Fruit fly (Drosophila melanogaster) whole organism, wandering third instar larva: Measurements from ENCODE around the gene CG2909.

Experiments
- Abd-B ChIP-seq: fragments of >200 bp; optimal IDR thresholded peaks from 2 replicates; lab custom pipeline; 2017; ENCODE audit warnings: missing biosample characterization, missing genetic modification characterization
- CG32264 ChIP-seq: fragments of 200-800 bp; sonication (Bioruptor generic); optimal IDR thresholded peaks from 2 replicates; lab custom pipeline; 2016; ENCODE audit warnings: missing biosample characterization, missing genetic modification characterization
- CG9705 ChIP-seq: fragments of 200-800 bp; sonication (Bioruptor generic); optimal IDR thresholded peaks from 2 replicates; lab custom pipeline; 2018; ENCODE audit warnings: missing biosample characterization, mild to moderate bottlenecking, missing genetic modification characterization
- CrebA ChIP-seq: fragments of 200-800 bp; sonication (Bioruptor generic); optimal IDR thresholded peaks from 2 replicates; lab custom pipeline; 2016; ENCODE audit warnings: missing biosample characterization, mild to moderate bottlenecking, missing genetic modification characterization, borderline replicate concordance
- Dfd ChIP-seq: fragments of >200 bp; optimal IDR thresholded peaks from 2 replicates; lab custom pipeline; 2017; ENCODE audit warnings: missing biosample characterization, missing genetic modification characterization
- Dif ChIP-seq: fragments of 200-275, 200-300 bp; sonication (Bioruptor generic); optimal IDR thresholded peaks from 2 replicates; lab custom pipeline; 2018; ENCODE audit warnings: missing biosample characterization, missing genetic modification characterization; ENCODE audit not compliant: partially characterized antibody
- GATAd ChIP-seq: sonication (Bioruptor generic); optimal IDR thresholded peaks from 2 replicates; lab custom pipeline; 2016; ENCODE audit warnings: missing biosample characterization, missing genetic modification characterization
- HLH106 ChIP-seq: fragments of 200-800 bp; optimal IDR thresholded peaks from 3 replicates; lab custom pipeline; 2019; ENCODE audit warnings: missing biosample characterization, mild to moderate bottlenecking, missing genetic modification characterization, moderate library complexity
- Hnf4 ChIP-seq: fragments of 200-800 bp; sonication (Bioruptor generic); optimal IDR thresholded peaks from 2 replicates; lab custom pipeline; 2016; ENCODE audit warnings: missing biosample characterization, mild to moderate bottlenecking, missing genetic modification characterization
- Hr78 ChIP-seq: fragments of >200 bp; optimal IDR thresholded peaks from 2 replicates; lab custom pipeline; 2017; ENCODE audit warnings: missing biosample characterization, missing genetic modification characterization
- Hr83 ChIP-seq: fragments of 200-300 bp; sonication (Bioruptor generic); optimal IDR thresholded peaks from 2 replicates; lab custom pipeline; 2016; ENCODE audit warnings: missing biosample characterization, mild to moderate bottlenecking, missing genetic modification characterization, moderate library complexity; ENCODE audit not compliant: poor library complexity, severe bottlenecking
- Jra ChIP-seq: sonication (Bioruptor generic); optimal IDR thresholded peaks from 2 replicates; lab custom pipeline; 2016; ENCODE audit warnings: missing biosample characterization, missing genetic modification characterization
- Mio ChIP-seq: sonication (Bioruptor generic); optimal IDR thresholded peaks from 2 replicates; lab custom pipeline; 2016; ENCODE audit warnings: missing biosample characterization, missing genetic modification characterization
- Myc ChIP-seq: fragments of >200 bp; optimal IDR thresholded peaks from 2 replicates; lab custom pipeline; 2017
- N ChIP-seq: fragments of >200 bp; optimal IDR thresholded peaks from 2 replicates; lab custom pipeline; 2018; ENCODE audit warnings: missing biosample characterization, missing external identifiers, missing genetic modification characterization
- OdsH ChIP-seq: fragments of 200-800 bp; sonication (Bioruptor generic); optimal IDR thresholded peaks from 2 replicates; lab custom pipeline; 2016; ENCODE audit warnings: missing biosample characterization, mild to moderate bottlenecking, missing genetic modification characterization
- Rel ChIP-seq, 2 experiments: fragments of 200-800 bp; sonication (Bioruptor generic) in 1 of 2; optimal IDR thresholded peaks; 2 replicates in 1 of 2; 3 replicates in 1 of 2; lab custom pipeline; 2016 to 2019; ENCODE audit warnings: mild to moderate bottlenecking in 2 of 2, missing biosample characterization in 2 of 2, missing genetic modification characterization in 2 of 2, moderate library complexity in 1 of 2
- Sp1 ChIP-seq: fragments of 200-800 bp; sonication (Bioruptor generic); optimal IDR thresholded peaks from 3 replicates; lab custom pipeline; 2019; ENCODE audit warnings: missing biosample characterization, mild to moderate bottlenecking, missing genetic modification characterization, moderate library complexity
- Vsx2 ChIP-seq: fragments of 200-300, 225-300 bp; sonication (Bioruptor generic); optimal IDR thresholded peaks from 2 replicates; lab custom pipeline; 2018; ENCODE audit warnings: missing biosample characterization, missing genetic modification characterization; ENCODE audit not compliant: partially characterized antibody
- br ChIP-seq: fragments of 200-800 bp; sonication (Bioruptor generic); optimal IDR thresholded peaks from 2 replicates; lab custom pipeline; 2016; ENCODE audit warnings: missing biosample characterization, missing genetic modification characterization
- brk ChIP-seq: fragments of 200-800 bp; sonication (Bioruptor generic); optimal IDR thresholded peaks from 2 replicates; lab custom pipeline; 2016; ENCODE audit warnings: missing biosample characterization, mild to moderate bottlenecking, missing genetic modification characterization
- dl ChIP-seq, 2 experiments: fragments of 175-275, 200-275 bp in 1 of 2; fragments of 200-275 bp in 1 of 2; sonication (Bioruptor generic); optimal IDR thresholded peaks; lab custom pipeline; 2018; ENCODE audit warnings: mild to moderate bottlenecking in 2 of 2, missing biosample characterization in 2 of 2, missing genetic modification characterization in 2 of 2, moderate library complexity in 2 of 2; ENCODE audit not compliant: partially characterized antibody in 2 of 2, insufficient read depth in 1 of 2
- dmrt93B ChIP-seq: fragments of 200-800 bp; sonication (Bioruptor generic); optimal IDR thresholded peaks from 2 replicates; lab custom pipeline; 2018; ENCODE audit warnings: missing biosample characterization, mild to moderate bottlenecking, missing genetic modification characterization
- dsf ChIP-seq: sonication (Bioruptor generic); optimal IDR thresholded peaks from 2 replicates; lab custom pipeline; 2016; ENCODE audit warnings: missing biosample characterization, missing genetic modification characterization, borderline replicate concordance
- ey ChIP-seq: fragments of 200-800 bp; sonication (Bioruptor generic); optimal IDR thresholded peaks from 2 replicates; lab custom pipeline; 2016; ENCODE audit warnings: missing biosample characterization, missing genetic modification characterization
- foxo ChIP-seq, 2 experiments: fragments of 200-800 bp; sonication (Bioruptor generic); optimal IDR thresholded peaks; 2 replicates in 1 of 2; 3 replicates in 1 of 2; lab custom pipeline; 2016 to 2017; ENCODE audit warnings: missing biosample characterization in 2 of 2, missing genetic modification characterization in 2 of 2
- fru ChIP-seq: fragments of 200-800 bp; sonication (Bioruptor generic); optimal IDR thresholded peaks from 3 replicates; lab custom pipeline; 2016; ENCODE audit warnings: missing biosample characterization, mild to moderate bottlenecking, missing genetic modification characterization
- h ChIP-seq: fragments of 200-800 bp; sonication (Bioruptor generic); optimal IDR thresholded peaks from 3 replicates; lab custom pipeline; 2016; ENCODE audit warnings: missing biosample characterization, mild to moderate bottlenecking, missing genetic modification characterization
- jim ChIP-seq: fragments of 175-275, 200-325 bp; sonication (Bioruptor generic); optimal IDR thresholded peaks from 2 replicates; lab custom pipeline; 2016; ENCODE audit warnings: missing biosample characterization, mild to moderate bottlenecking, missing genetic modification characterization
- lola ChIP-seq: fragments of >200 bp; optimal IDR thresholded peaks from 2 replicates; lab custom pipeline; 2017; ENCODE audit warnings: missing biosample characterization, missing genetic modification characterization
- pan ChIP-seq: fragments of >200 bp; optimal IDR thresholded peaks from 2 replicates; lab custom pipeline; 2017
- psq ChIP-seq: fragments of 200-800 bp; sonication (Bioruptor generic); optimal IDR thresholded peaks from 3 replicates; lab custom pipeline; 2017; ENCODE audit warnings: missing biosample characterization, mild to moderate bottlenecking, missing genetic modification characterization, moderate library complexity
- rgr ChIP-seq: fragments of 200-800 bp; sonication (Bioruptor generic); optimal IDR thresholded peaks from 3 replicates; lab custom pipeline; 2016; ENCODE audit warnings: missing biosample characterization, mild to moderate bottlenecking, missing genetic modification characterization
- sage ChIP-seq: fragments of 200-800 bp; sonication (Bioruptor generic); optimal IDR thresholded peaks from 2 replicates; lab custom pipeline; 2016; ENCODE audit warnings: missing biosample characterization, mild to moderate bottlenecking, missing genetic modification characterization
- sv ChIP-seq: fragments of 200-800 bp; sonication (Bioruptor generic); optimal IDR thresholded peaks from 3 replicates; lab custom pipeline; 2016; ENCODE audit warnings: missing biosample characterization, missing genetic modification characterization
- tai ChIP-seq: sonication (Bioruptor generic); optimal IDR thresholded peaks from 2 replicates; lab custom pipeline; 2016; ENCODE audit warnings: missing biosample characterization, missing genetic modification characterization
- usp ChIP-seq: fragments of >200 bp; optimal IDR thresholded peaks from 2 replicates; lab custom pipeline; 2017; ENCODE audit warnings: missing biosample characterization, missing genetic modification characterization
- woc ChIP-seq: sonication (Bioruptor generic); optimal IDR thresholded peaks from 2 replicates; lab custom pipeline; 2016; ENCODE audit warnings: missing biosample characterization, mild to moderate bottlenecking, missing genetic modification characterization

Gene CG2909

dm6 chrX:10308996-10309395, 17.3 kb upstream of the CG2909 start:
- TF ChIP-seq usp (GFP tag; lab: Kevin White, UChicago) (no peak), Dif (peak; percentile 50)

DNA sequence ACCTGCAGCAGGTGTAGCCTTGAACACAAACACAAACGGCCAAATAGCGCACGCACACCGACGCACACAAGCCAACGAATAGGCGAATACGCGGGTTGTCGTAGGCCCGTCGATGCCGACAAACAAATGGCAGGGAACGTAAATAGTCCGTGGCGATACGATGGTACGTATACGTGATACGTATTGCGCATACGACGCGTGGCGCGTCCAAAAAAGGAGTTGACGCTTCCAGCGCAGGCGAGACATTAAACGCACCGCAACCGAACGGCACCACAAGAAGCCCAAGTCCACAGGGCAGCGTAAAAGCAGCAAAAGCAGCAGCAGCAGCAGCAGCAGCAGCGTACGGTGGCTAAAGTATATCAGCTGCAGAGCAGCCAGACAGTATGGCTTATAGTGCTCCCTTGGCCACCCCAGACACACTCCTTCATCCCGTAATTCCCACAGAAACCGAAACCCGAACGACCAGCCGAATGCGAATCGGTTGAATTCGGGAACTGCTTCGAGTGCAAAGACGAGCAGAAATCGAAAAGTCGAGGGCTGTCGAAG, 7.8 kb upstream of the CG2909 start:
- TF ChIP-seq tai (no peak), Dfd (GFP tag; lab: Kevin White, UChicago) (peak; percentile 32), dmrt93B (no peak)

- TF ChIP-seq usp (GFP tag; lab: Kevin White, UChicago) (no peak), dl (GFP tag; optimal IDR thresholded peaks at IDR 0.05; lab: Kevin White, UChicago; ENCODE audit: insufficient read depth in 1 of 2, partially characterized antibody in 2 of 2) (no peak), HLH106 (no peak), ey (GFP tag; lab: Kevin White, UChicago) (peak; percentile 23), Jra (GFP tag; lab: Kevin White, UChicago) (no peak), foxo (GFP tag; optimal IDR thresholded peaks at IDR 0.05; lab: Kevin White, UChicago) (peak in 1 of 2 experiments; percentile 46), tai (no peak), Hnf4 (GFP tag; lab: Kevin White, UChicago) (no peak), fru (GFP tag; lab: Kevin White, UChicago) (peak; percentile 45), h (GFP tag; lab: Kevin White, UChicago) (peak; percentile 21), OdsH (GFP tag; lab: Kevin White, UChicago) (no peak), GATAd (GFP tag; lab: Kevin White, UChicago) (no peak), sage (GFP tag; lab: Kevin White, UChicago) (no peak), pan (no peak), dsf (GFP tag; lab: Kevin White, UChicago) (no peak), Sp1 (GFP tag; lab: Kevin White, UChicago) (peak; percentile 16), br (GFP tag; lab: Kevin White, UChicago) (peak; percentile 32), lola (GFP tag; lab: Kevin White, UChicago) (no peak), psq (GFP tag; lab: Kevin White, UChicago) (peak; percentile 8), Vsx2 (GFP tag; lab: Kevin White, UChicago) (no peak), N (GFP tag; lab: Kevin White, UChicago) (no peak), Abd-B (GFP tag; lab: Kevin White, UChicago) (no peak), Hr78 (GFP tag; lab: Kevin White, UChicago) (no peak), CrebA (GFP tag; lab: Kevin White, UChicago) (no peak), sv (GFP tag; lab: Kevin White, UChicago) (no peak), dmrt93B (no peak), Dif (no peak), Hr83 (no peak), CG32264 (GFP tag; lab: Kevin White, UChicago) (no peak), jim (GFP tag; lab: Kevin White, UChicago) (no peak), Dfd (GFP tag; lab: Kevin White, UChicago) (no peak), brk (GFP tag; lab: Kevin White, UChicago) (no peak), woc (GFP tag; lab: Kevin White, UChicago) (peak; percentile 80), Rel (GFP tag; optimal IDR thresholded peaks at IDR 0.05; lab: Kevin White, UChicago) (no peak), Rel (tag; optimal IDR thresholded peaks at IDR 0.05; lab: Kevin White, UChicago) (peak; percentile 92), CG9705 (GFP tag; lab: Kevin White, UChicago) (no peak), rgr (GFP tag; lab: Kevin White, UChicago) (peak; percentile 27), Mio (GFP tag; lab: Kevin White, UChicago) (no peak), Myc (lab: Kevin White, UChicago) (no peak)
Observed at dm6 chrX:10318962-10319571, 7.2 kb upstream of the CG2909 start.
